Worm (Caenorhabditis elegans): ENCODE results near the gene C39F7.5.
A peak's percentile ranks its signal among the peaks of the same experiment; 100 is the strongest.

Gene C39F7.5

DNA sequence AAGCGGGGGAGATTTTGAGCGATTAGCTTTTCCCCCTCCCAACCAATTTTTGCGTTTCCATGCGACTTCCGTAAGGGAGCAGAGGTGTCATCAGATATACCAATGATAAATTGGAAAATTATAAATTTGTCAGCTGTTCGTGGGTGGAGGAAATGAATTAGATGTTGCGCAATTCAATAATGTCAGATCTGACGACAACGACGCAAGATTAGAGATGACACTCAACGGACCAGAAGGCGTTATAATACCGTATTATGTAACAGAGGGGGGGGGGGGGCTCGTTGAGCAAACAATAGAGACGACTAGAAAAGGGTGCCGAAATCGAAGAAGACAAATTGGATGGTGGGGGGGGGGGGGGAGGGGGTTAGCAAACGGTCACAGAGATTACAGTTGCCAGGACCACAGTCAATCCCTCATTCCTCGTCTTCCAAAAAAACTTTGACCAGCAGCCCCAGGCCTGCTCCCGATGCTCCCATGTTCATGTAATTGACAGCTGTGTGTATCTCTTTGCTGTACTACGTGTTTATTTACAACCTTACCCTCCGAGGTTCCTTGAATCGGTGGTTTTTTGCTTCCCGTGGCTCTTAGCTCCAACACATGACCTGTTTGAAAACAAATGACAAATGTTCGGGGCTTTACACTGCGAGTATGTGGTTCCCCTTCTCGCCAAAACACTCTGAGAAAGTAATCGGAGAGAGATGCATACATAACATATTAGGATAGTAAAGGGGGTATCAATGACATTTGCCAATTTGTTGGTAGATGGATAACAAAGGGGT lies 35.5 kb upstream of the C39F7.5 start:
- TF ChIP-seq unc-62 (GFP tag; optimal IDR thresholded peaks at IDR 0.05): peak; percentile 53
- no peak for TF ChIP-seq nhr-28 (tag; optimal IDR thresholded peaks at IDR 0.05)
- TF ChIP-seq ces-1 (GFP tag; optimal IDR thresholded peaks at IDR 0.05): peak; percentile 21
- peak; percentile 28 for TF ChIP-seq ceh-83 (GFP tag; optimal IDR thresholded peaks at IDR 0.05)
- peak; percentile 68 for TF ChIP-seq cnd-1 (tag; optimal IDR thresholded peaks at IDR 0.05)
- TF ChIP-seq nhr-2 (tag; optimal IDR thresholded peaks at IDR 0.05): peak; percentile 74
- no peak for TF ChIP-seq unc-120 (tag; optimal IDR thresholded peaks at IDR 0.05; ENCODE audit: poor library complexity, severe bottlenecking)
- no peak for TF ChIP-seq snpc-4 (tag; optimal IDR thresholded peaks at IDR 0.05)
- TF ChIP-seq lin-32 (GFP tag; optimal IDR thresholded peaks at IDR 0.05): no peak
- no peak for TF ChIP-seq lsy-2 (tag; optimal IDR thresholded peaks at IDR 0.05)
- no peak for TF ChIP-seq bed-3 (GFP tag; optimal IDR thresholded peaks at IDR 0.05)
- TF ChIP-seq zip-8 (tag; optimal IDR thresholded peaks at IDR 0.05): peak; percentile 83
- TF ChIP-seq elt-1 (tag; optimal IDR thresholded peaks at IDR 0.05; ENCODE audit: borderline replicate concordance, insufficient read depth): no peak
- TF ChIP-seq flh-1 (GFP tag; optimal IDR thresholded peaks at IDR 0.05): no peak
- TF ChIP-seq ceh-39 (tag; optimal IDR thresholded peaks at IDR 0.05): no peak
- no peak for TF ChIP-seq nhr-76 (tag; optimal IDR thresholded peaks at IDR 0.05)
- no peak for TF ChIP-seq mls-2 (tag; optimal IDR thresholded peaks at IDR 0.05)
- no peak for TF ChIP-seq ztf-11 (tag; optimal IDR thresholded peaks at IDR 0.05)
- TF ChIP-seq drap-1 (GFP tag; optimal IDR thresholded peaks at IDR 0.05): no peak
- peak; percentile 71 for TF ChIP-seq hlh-1 (tag; optimal IDR thresholded peaks at IDR 0.05)

DNA sequence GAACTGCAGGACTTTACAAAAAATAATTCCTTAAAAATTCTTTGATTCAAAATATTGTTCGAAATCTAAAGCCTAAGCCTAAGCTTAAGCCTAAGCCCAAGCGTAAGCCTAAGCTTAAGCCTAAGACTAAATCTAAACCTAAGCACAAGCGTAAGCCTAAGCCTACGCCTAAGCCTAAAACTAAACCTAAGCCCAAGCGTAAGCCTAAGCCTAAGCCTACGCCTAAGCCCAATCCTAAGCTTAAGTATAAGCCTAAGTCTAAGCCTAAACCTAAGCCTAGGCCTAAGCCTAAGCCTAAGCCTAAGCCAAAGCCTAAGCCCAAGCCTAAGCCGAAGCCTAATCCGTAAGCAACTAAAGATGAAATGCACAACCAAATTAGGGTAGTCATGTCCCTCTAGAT lies 34.0 kb upstream of the C39F7.5 start:
- peak; percentile 38 for TF ChIP-seq sem-2 (GFP tag; optimal IDR thresholded peaks at IDR 0.05)
- TF ChIP-seq flh-1 (GFP tag; optimal IDR thresholded peaks at IDR 0.05): no peak

DNA sequence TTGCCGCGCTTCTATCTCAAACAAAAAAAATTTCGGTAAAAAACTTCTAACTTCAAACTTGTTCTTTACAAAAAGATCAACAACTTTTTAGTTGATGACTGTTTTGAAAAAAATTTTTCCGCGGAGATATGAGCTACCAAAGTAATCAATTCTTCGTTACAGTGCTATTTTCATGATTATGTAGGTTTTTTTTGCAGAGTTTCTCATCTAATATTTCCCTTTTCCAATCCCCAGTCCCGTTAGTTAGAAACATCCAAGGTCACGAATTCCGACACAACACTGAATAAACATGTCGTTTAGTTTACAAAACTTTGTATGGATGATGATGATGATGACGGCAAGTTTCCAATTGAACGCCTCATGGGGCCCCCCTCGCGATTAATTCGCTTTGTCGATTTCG lies 32.0 kb upstream of the C39F7.5 start:
- TF ChIP-seq nhr-12 (tag; optimal IDR thresholded peaks at IDR 0.05): no peak

DNA sequence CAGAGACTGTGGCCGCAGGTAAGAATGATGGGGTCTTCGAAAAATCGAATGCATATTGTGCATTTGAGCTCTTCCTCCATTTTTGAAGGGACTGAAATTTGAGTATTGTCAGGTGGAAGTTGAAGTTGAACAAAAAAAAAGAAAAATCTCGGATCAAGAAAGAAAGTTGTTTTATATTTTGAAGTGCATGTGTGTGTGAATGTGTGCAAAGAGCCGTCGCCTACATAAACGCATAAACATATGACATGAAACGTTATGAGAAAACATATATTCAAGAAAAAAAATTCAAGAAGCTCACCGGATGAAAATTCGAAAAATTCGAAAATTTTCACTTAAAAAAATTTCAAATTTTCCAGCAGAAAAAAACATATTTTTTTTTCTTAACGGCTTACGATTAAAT lies 29.2 kb upstream of the C39F7.5 start, which contains the start of gene madd-2:
madd-2 (minus strand) TSS at position 101 of the 400 bp plus-strand sequence.
- TF ChIP-seq nhr-28 (tag; optimal IDR thresholded peaks at IDR 0.05): no peak
- no peak for TF ChIP-seq unc-120 (tag; optimal IDR thresholded peaks at IDR 0.05; ENCODE audit: poor library complexity, severe bottlenecking)
- no peak for TF ChIP-seq mep-1 (tag; optimal IDR thresholded peaks at IDR 0.05)
- TF ChIP-seq nhr-2 (tag; optimal IDR thresholded peaks at IDR 0.05): no peak
- TF ChIP-seq flh-1 (GFP tag; optimal IDR thresholded peaks at IDR 0.05): no peak

DNA sequence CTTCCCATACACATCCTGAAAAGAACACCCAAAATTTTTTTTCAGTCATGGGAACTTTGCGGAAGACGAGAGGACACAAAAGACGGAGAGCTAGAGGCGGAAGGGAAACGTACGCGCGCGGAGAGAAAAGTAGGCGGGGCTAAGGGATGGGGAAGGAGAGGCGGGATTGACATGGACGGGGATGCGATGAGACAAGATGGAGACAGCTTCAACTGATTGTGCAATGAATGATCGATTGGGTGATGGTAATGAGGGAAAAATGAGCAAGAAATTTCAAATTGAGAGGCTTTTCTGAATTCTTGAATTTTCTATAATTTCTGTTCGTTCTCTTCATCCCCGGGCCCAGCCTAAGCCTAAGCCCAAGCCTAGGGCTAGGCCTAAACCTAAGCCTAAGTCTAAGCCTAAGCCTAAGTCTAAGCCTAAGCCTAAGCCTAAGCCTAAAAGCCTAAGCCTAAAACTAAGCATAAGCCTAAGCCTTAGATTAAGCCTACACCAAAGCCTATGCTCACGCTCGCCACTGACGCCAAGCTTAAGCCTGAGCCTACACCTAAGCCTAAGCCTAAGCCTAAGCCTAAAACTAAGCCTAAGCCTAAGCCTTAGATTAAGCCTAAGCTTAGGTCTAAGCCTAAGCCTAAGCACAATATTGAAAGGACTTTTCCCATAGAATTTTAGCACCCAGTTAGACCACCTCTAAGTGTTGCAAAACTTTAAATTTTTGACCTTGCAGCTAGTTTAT lies 28.1 kb upstream of the C39F7.5 start:
- peak; percentile 26 for TF ChIP-seq M03D4.4 (tag; optimal IDR thresholded peaks at IDR 0.05)
- peak; percentile 72 for TF ChIP-seq unc-62 (GFP tag; optimal IDR thresholded peaks at IDR 0.05)
- peak; percentile 6 for TF ChIP-seq unc-120 (tag; optimal IDR thresholded peaks at IDR 0.05; ENCODE audit: poor library complexity, severe bottlenecking)
- TF ChIP-seq drap-1 (GFP tag; optimal IDR thresholded peaks at IDR 0.05): no peak
- no peak for TF ChIP-seq ceh-43 (GFP tag; optimal IDR thresholded peaks at IDR 0.05)
- TF ChIP-seq nhr-237 (tag; optimal IDR thresholded peaks at IDR 0.05): no peak
- peak; percentile 24 for TF ChIP-seq mep-1 (tag; optimal IDR thresholded peaks at IDR 0.05)
- peak; percentile 43 for TF ChIP-seq ham-2 (GFP tag; optimal IDR thresholded peaks at IDR 0.05)

DNA sequence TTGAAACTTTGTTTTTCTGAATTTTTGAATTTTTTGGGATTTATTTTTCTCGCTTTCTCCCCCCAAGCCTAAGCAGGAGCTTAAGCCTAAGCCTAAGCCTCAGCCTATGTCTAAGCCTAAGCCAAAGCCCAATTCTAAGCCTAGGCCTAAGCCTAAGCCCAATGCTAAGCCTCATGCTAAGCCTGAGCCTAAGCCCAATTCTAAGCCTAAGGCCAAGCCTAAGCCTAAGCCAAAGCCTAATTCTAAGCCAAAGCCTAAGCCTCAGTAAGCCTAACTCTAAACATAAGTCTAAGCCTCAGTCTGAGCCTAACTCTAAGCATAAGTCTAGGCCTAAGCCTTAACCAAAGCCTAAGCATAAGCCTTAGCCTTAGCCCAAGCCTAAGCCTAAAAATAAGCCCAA lies 22.1 kb upstream of the C39F7.5 start:
- TF ChIP-seq M03D4.4 (tag; optimal IDR thresholded peaks at IDR 0.05): no peak
- TF ChIP-seq ham-2 (GFP tag; optimal IDR thresholded peaks at IDR 0.05): peak; percentile 19

Measured in whole organism, mixed stage, embryonic.